Fruit fly (Drosophila melanogaster) whole organism, larva: ENCODE data around the gene Anp.

ENCODE experiments used
- noc ChIP-seq: fragments of 200-800 bp; sonication (Bioruptor generic); optimal IDR thresholded peaks from 3 replicates; lab custom pipeline; 2019; ENCODE audit warnings: missing biosample characterization, mild to moderate bottlenecking, missing genetic modification characterization, moderate library complexity

Gene Anp

dm6 chr3R:30213697-30214096 is 3.9 kb downstream of the Anp start, which contains the start of gene CecB:
TSS of gene CecB (minus strand) at chr3R:30213797.
- TF ChIP-seq noc (tag; lab: Kevin White, UChicago): no peak

dm6 chr3R:30215020-30215419 is 5.3 kb downstream of the Anp start:
- no peak for TF ChIP-seq noc (tag; lab: Kevin White, UChicago)

- TF ChIP-seq noc (tag; lab: Kevin White, UChicago): no peak
Measured at dm6 chr3R:30216210-30216609, 6.5 kb downstream of the Anp start, which contains the start of gene CecC. TSS of gene CecC (plus strand) at chr3R:30216484.

dm6 chr3R:30222236-30222635 is 12.5 kb downstream of the Anp start:
- no peak for TF ChIP-seq noc (tag; lab: Kevin White, UChicago)

- no peak for TF ChIP-seq noc (tag; lab: Kevin White, UChicago)
Measured at dm6 chr3R:30224577-30224976, 14.8 kb downstream of the Anp start.

dm6 chr3R:30235253-30235652 is 25.5 kb downstream of the Anp start:
- no peak for TF ChIP-seq noc (tag; lab: Kevin White, UChicago)

- no peak for TF ChIP-seq noc (tag; lab: Kevin White, UChicago)
Measured at dm6 chr3R:30236994-30237393, 27.2 kb downstream of the Anp start.

- TF ChIP-seq noc (tag; lab: Kevin White, UChicago): no peak
Measured at dm6 chr3R:30237634-30238033, 27.9 kb downstream of the Anp start, which contains the start of gene CG43448. TSS of gene CG43448 (minus strand) at chr3R:30237734.

- no peak for TF ChIP-seq noc (tag; lab: Kevin White, UChicago)
Measured at dm6 chr3R:30240245-30240644, 30.5 kb downstream of the Anp start.

dm6 chr3R:30243262-30243815 is 33.6 kb downstream of the Anp start, which contains the start of gene CG9737:
TSS of gene CG9737 (minus strand) at chr3R:30243312.
- no peak for TF ChIP-seq noc (tag; lab: Kevin White, UChicago)

- no peak for TF ChIP-seq noc (tag; lab: Kevin White, UChicago)
Measured at dm6 chr3R:30245739-30246589, 36.2 kb downstream of the Anp start.

- TF ChIP-seq noc (tag; lab: Kevin White, UChicago): no peak
Measured at dm6 chr3R:30246603-30247002, 36.9 kb downstream of the Anp start, which contains the start of gene CG9733. TSS of gene CG9733 (minus strand) at chr3R:30246703.

dm6 chr3R:30247802-30248363 is 38.1 kb downstream of the Anp start:
- peak; percentile 48 for TF ChIP-seq noc (tag; lab: Kevin White, UChicago)

- TF ChIP-seq noc (tag; lab: Kevin White, UChicago): no peak
Measured at dm6 chr3R:30248565-30248964, 38.8 kb downstream of the Anp start.

dm6 chr3R:30249283-30249682 is 39.5 kb downstream of the Anp start, which contains the start of gene CG34299:
TSS of gene CG34299 (plus strand) at chr3R:30249583.
- no peak for TF ChIP-seq noc (tag; lab: Kevin White, UChicago)

- TF ChIP-seq noc (tag; lab: Kevin White, UChicago): no peak
Measured at dm6 chr3R:30250496-30250978, 40.8 kb downstream of the Anp start, which contains the start of gene CG9682. TSS of gene CG9682 (plus strand) at chr3R:30250928.
